Fruit fly (Drosophila melanogaster) whole organism, wandering third instar larva: ENCODE results near the gene Pld3.

Experiments used
- Abd-B ChIP-seq: fragments of >200 bp; optimal IDR thresholded peaks from 2 replicates; lab custom pipeline; 2017; ENCODE audit warnings: missing biosample characterization, missing genetic modification characterization
- CG32264 ChIP-seq: fragments of 200-800 bp; sonication (Bioruptor generic); optimal IDR thresholded peaks from 2 replicates; lab custom pipeline; 2016; ENCODE audit warnings: missing biosample characterization, missing genetic modification characterization
- CG9705 ChIP-seq: fragments of 200-800 bp; sonication (Bioruptor generic); optimal IDR thresholded peaks from 2 replicates; lab custom pipeline; 2018; ENCODE audit warnings: missing biosample characterization, mild to moderate bottlenecking, missing genetic modification characterization
- CrebA ChIP-seq: fragments of 200-800 bp; sonication (Bioruptor generic); optimal IDR thresholded peaks from 2 replicates; lab custom pipeline; 2016; ENCODE audit warnings: missing biosample characterization, mild to moderate bottlenecking, missing genetic modification characterization, borderline replicate concordance
- Dfd ChIP-seq: fragments of >200 bp; optimal IDR thresholded peaks from 2 replicates; lab custom pipeline; 2017; ENCODE audit warnings: missing biosample characterization, missing genetic modification characterization
- Dif ChIP-seq: fragments of 200-275, 200-300 bp; sonication (Bioruptor generic); optimal IDR thresholded peaks from 2 replicates; lab custom pipeline; 2018; ENCODE audit warnings: missing biosample characterization, missing genetic modification characterization; ENCODE audit not compliant: partially characterized antibody
- GATAd ChIP-seq: sonication (Bioruptor generic); optimal IDR thresholded peaks from 2 replicates; lab custom pipeline; 2016; ENCODE audit warnings: missing biosample characterization, missing genetic modification characterization
- HLH106 ChIP-seq: fragments of 200-800 bp; optimal IDR thresholded peaks from 3 replicates; lab custom pipeline; 2019; ENCODE audit warnings: missing biosample characterization, mild to moderate bottlenecking, missing genetic modification characterization, moderate library complexity
- Hnf4 ChIP-seq: fragments of 200-800 bp; sonication (Bioruptor generic); optimal IDR thresholded peaks from 2 replicates; lab custom pipeline; 2016; ENCODE audit warnings: missing biosample characterization, mild to moderate bottlenecking, missing genetic modification characterization
- Hr78 ChIP-seq: fragments of >200 bp; optimal IDR thresholded peaks from 2 replicates; lab custom pipeline; 2017; ENCODE audit warnings: missing biosample characterization, missing genetic modification characterization
- Hr83 ChIP-seq: fragments of 200-300 bp; sonication (Bioruptor generic); optimal IDR thresholded peaks from 2 replicates; lab custom pipeline; 2016; ENCODE audit warnings: missing biosample characterization, mild to moderate bottlenecking, missing genetic modification characterization, moderate library complexity; ENCODE audit not compliant: poor library complexity, severe bottlenecking
- Jra ChIP-seq: sonication (Bioruptor generic); optimal IDR thresholded peaks from 2 replicates; lab custom pipeline; 2016; ENCODE audit warnings: missing biosample characterization, missing genetic modification characterization
- Mio ChIP-seq: sonication (Bioruptor generic); optimal IDR thresholded peaks from 2 replicates; lab custom pipeline; 2016; ENCODE audit warnings: missing biosample characterization, missing genetic modification characterization
- Myc ChIP-seq: fragments of >200 bp; optimal IDR thresholded peaks from 2 replicates; lab custom pipeline; 2017
- N ChIP-seq: fragments of >200 bp; optimal IDR thresholded peaks from 2 replicates; lab custom pipeline; 2018; ENCODE audit warnings: missing biosample characterization, missing external identifiers, missing genetic modification characterization
- OdsH ChIP-seq: fragments of 200-800 bp; sonication (Bioruptor generic); optimal IDR thresholded peaks from 2 replicates; lab custom pipeline; 2016; ENCODE audit warnings: missing biosample characterization, mild to moderate bottlenecking, missing genetic modification characterization
- Rel ChIP-seq, 2 experiments: fragments of 200-800 bp; sonication (Bioruptor generic) in 1 of 2; optimal IDR thresholded peaks; 2 replicates in 1 of 2; 3 replicates in 1 of 2; lab custom pipeline; 2016 to 2019; ENCODE audit warnings: mild to moderate bottlenecking in 2 of 2, missing biosample characterization in 2 of 2, missing genetic modification characterization in 2 of 2, moderate library complexity in 1 of 2
- Sp1 ChIP-seq: fragments of 200-800 bp; sonication (Bioruptor generic); optimal IDR thresholded peaks from 3 replicates; lab custom pipeline; 2019; ENCODE audit warnings: missing biosample characterization, mild to moderate bottlenecking, missing genetic modification characterization, moderate library complexity
- Vsx2 ChIP-seq: fragments of 200-300, 225-300 bp; sonication (Bioruptor generic); optimal IDR thresholded peaks from 2 replicates; lab custom pipeline; 2018; ENCODE audit warnings: missing biosample characterization, missing genetic modification characterization; ENCODE audit not compliant: partially characterized antibody
- br ChIP-seq: fragments of 200-800 bp; sonication (Bioruptor generic); optimal IDR thresholded peaks from 2 replicates; lab custom pipeline; 2016; ENCODE audit warnings: missing biosample characterization, missing genetic modification characterization
- brk ChIP-seq: fragments of 200-800 bp; sonication (Bioruptor generic); optimal IDR thresholded peaks from 2 replicates; lab custom pipeline; 2016; ENCODE audit warnings: missing biosample characterization, mild to moderate bottlenecking, missing genetic modification characterization
- dl ChIP-seq, 2 experiments: fragments of 175-275, 200-275 bp in 1 of 2; fragments of 200-275 bp in 1 of 2; sonication (Bioruptor generic); optimal IDR thresholded peaks; lab custom pipeline; 2018; ENCODE audit warnings: mild to moderate bottlenecking in 2 of 2, missing biosample characterization in 2 of 2, missing genetic modification characterization in 2 of 2, moderate library complexity in 2 of 2; ENCODE audit not compliant: partially characterized antibody in 2 of 2, insufficient read depth in 1 of 2
- dmrt93B ChIP-seq: fragments of 200-800 bp; sonication (Bioruptor generic); optimal IDR thresholded peaks from 2 replicates; lab custom pipeline; 2018; ENCODE audit warnings: missing biosample characterization, mild to moderate bottlenecking, missing genetic modification characterization
- dsf ChIP-seq: sonication (Bioruptor generic); optimal IDR thresholded peaks from 2 replicates; lab custom pipeline; 2016; ENCODE audit warnings: missing biosample characterization, missing genetic modification characterization, borderline replicate concordance
- ey ChIP-seq: fragments of 200-800 bp; sonication (Bioruptor generic); optimal IDR thresholded peaks from 2 replicates; lab custom pipeline; 2016; ENCODE audit warnings: missing biosample characterization, missing genetic modification characterization
- foxo ChIP-seq, 2 experiments: fragments of 200-800 bp; sonication (Bioruptor generic); optimal IDR thresholded peaks; 2 replicates in 1 of 2; 3 replicates in 1 of 2; lab custom pipeline; 2016 to 2017; ENCODE audit warnings: missing biosample characterization in 2 of 2, missing genetic modification characterization in 2 of 2
- fru ChIP-seq: fragments of 200-800 bp; sonication (Bioruptor generic); optimal IDR thresholded peaks from 3 replicates; lab custom pipeline; 2016; ENCODE audit warnings: missing biosample characterization, mild to moderate bottlenecking, missing genetic modification characterization
- h ChIP-seq: fragments of 200-800 bp; sonication (Bioruptor generic); optimal IDR thresholded peaks from 3 replicates; lab custom pipeline; 2016; ENCODE audit warnings: missing biosample characterization, mild to moderate bottlenecking, missing genetic modification characterization
- jim ChIP-seq: fragments of 175-275, 200-325 bp; sonication (Bioruptor generic); optimal IDR thresholded peaks from 2 replicates; lab custom pipeline; 2016; ENCODE audit warnings: missing biosample characterization, mild to moderate bottlenecking, missing genetic modification characterization
- lola ChIP-seq: fragments of >200 bp; optimal IDR thresholded peaks from 2 replicates; lab custom pipeline; 2017; ENCODE audit warnings: missing biosample characterization, missing genetic modification characterization
- pan ChIP-seq: fragments of >200 bp; optimal IDR thresholded peaks from 2 replicates; lab custom pipeline; 2017
- psq ChIP-seq: fragments of 200-800 bp; sonication (Bioruptor generic); optimal IDR thresholded peaks from 3 replicates; lab custom pipeline; 2017; ENCODE audit warnings: missing biosample characterization, mild to moderate bottlenecking, missing genetic modification characterization, moderate library complexity
- rgr ChIP-seq: fragments of 200-800 bp; sonication (Bioruptor generic); optimal IDR thresholded peaks from 3 replicates; lab custom pipeline; 2016; ENCODE audit warnings: missing biosample characterization, mild to moderate bottlenecking, missing genetic modification characterization
- sage ChIP-seq: fragments of 200-800 bp; sonication (Bioruptor generic); optimal IDR thresholded peaks from 2 replicates; lab custom pipeline; 2016; ENCODE audit warnings: missing biosample characterization, mild to moderate bottlenecking, missing genetic modification characterization
- sv ChIP-seq: fragments of 200-800 bp; sonication (Bioruptor generic); optimal IDR thresholded peaks from 3 replicates; lab custom pipeline; 2016; ENCODE audit warnings: missing biosample characterization, missing genetic modification characterization
- tai ChIP-seq: sonication (Bioruptor generic); optimal IDR thresholded peaks from 2 replicates; lab custom pipeline; 2016; ENCODE audit warnings: missing biosample characterization, missing genetic modification characterization
- usp ChIP-seq: fragments of >200 bp; optimal IDR thresholded peaks from 2 replicates; lab custom pipeline; 2017; ENCODE audit warnings: missing biosample characterization, missing genetic modification characterization
- woc ChIP-seq: sonication (Bioruptor generic); optimal IDR thresholded peaks from 2 replicates; lab custom pipeline; 2016; ENCODE audit warnings: missing biosample characterization, mild to moderate bottlenecking, missing genetic modification characterization

Pld3 gene

dm6 chr2L:21163311-21163842, 4.7 kb downstream of the Pld3 start, which contains the start of gene Noc2:
Noc2 (plus strand) TSS chr2L:21163641.
- TF ChIP-seq rgr = peak; percentile 43
- peak; percentile 21 for TF ChIP-seq Hnf4
- peak; percentile 67 for TF ChIP-seq jim (GFP tag; lab: Kevin White, UChicago)
- no peak for TF ChIP-seq CG32264
- no peak for TF ChIP-seq sage
- TF ChIP-seq Vsx2 (GFP tag; lab: Kevin White, UChicago) = no peak
- peak; percentile 44 for TF ChIP-seq dmrt93B (GFP tag; lab: Kevin White, UChicago)
- peak; percentile 59 for TF ChIP-seq HLH106 (tag; lab: Kevin White, UChicago)
- TF ChIP-seq psq = peak; percentile 44
- TF ChIP-seq h (GFP tag; lab: Kevin White, UChicago) = peak; percentile 61
- TF ChIP-seq sv (GFP tag; lab: Kevin White, UChicago) = peak; percentile 7
- TF ChIP-seq Mio = no peak
- no peak for TF ChIP-seq lola (GFP tag; lab: Kevin White, UChicago)
- peak; percentile 46 for TF ChIP-seq ey (GFP tag; lab: Kevin White, UChicago)
- no peak for TF ChIP-seq brk (GFP tag; lab: Kevin White, UChicago)
- TF ChIP-seq Myc (lab: Kevin White, UChicago) = peak; percentile 78
- peak in 1 of 2 experiments; percentile 73 for TF ChIP-seq foxo (GFP tag; optimal IDR thresholded peaks at IDR 0.05; lab: Kevin White, UChicago)
- no peak for TF ChIP-seq N (GFP tag; lab: Kevin White, UChicago)
- peak; percentile 15 for TF ChIP-seq OdsH
- no peak for TF ChIP-seq usp (GFP tag; lab: Kevin White, UChicago)
- TF ChIP-seq GATAd (GFP tag; lab: Kevin White, UChicago) = no peak
- TF ChIP-seq fru (GFP tag; lab: Kevin White, UChicago) = peak; percentile 45
- TF ChIP-seq Sp1 = peak; percentile 26
- TF ChIP-seq woc (GFP tag; lab: Kevin White, UChicago) = peak; percentile 52
- TF ChIP-seq Hr83 = peak; percentile 35
- no peak for TF ChIP-seq Rel (GFP tag; optimal IDR thresholded peaks at IDR 0.05; lab: Kevin White, UChicago)
- TF ChIP-seq Rel (tag; optimal IDR thresholded peaks at IDR 0.05; lab: Kevin White, UChicago) = peak; percentile 81

DNA sequence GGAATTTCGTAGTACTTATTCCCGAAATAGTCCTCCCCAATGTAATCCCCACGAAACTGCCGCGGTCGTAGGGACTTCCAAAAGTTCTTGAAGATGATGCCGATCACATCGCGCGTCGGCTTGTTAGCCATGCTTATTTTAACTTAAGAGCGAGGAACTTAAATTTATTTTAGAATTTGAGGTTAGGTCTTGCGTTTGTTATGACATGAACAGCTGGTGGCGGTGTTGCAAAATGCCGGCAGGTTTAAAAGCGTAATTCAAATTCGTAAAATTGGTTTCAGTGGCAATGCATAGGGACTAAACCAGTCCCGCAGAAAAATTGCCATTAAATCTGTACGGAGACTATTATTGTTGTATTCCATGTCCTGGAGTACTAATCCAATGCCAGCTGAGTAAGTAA, 7.8 kb downstream of the Pld3 start:
- TF ChIP-seq CG32264 = no peak
- no peak for TF ChIP-seq CrebA (GFP tag; lab: Kevin White, UChicago)
- TF ChIP-seq Dif (GFP tag; lab: Kevin White, UChicago) = no peak
- TF ChIP-seq woc (GFP tag; lab: Kevin White, UChicago) = peak; percentile 4
- no peak for TF ChIP-seq Abd-B
- TF ChIP-seq Jra = no peak
- no peak for TF ChIP-seq N (GFP tag; lab: Kevin White, UChicago)
- TF ChIP-seq dl (GFP tag; optimal IDR thresholded peaks at IDR 0.05; lab: Kevin White, UChicago; ENCODE audit: insufficient read depth in 1 of 2, partially characterized antibody in 2 of 2) = no peak
- no peak for TF ChIP-seq pan (lab: Kevin White, UChicago)
- TF ChIP-seq h (GFP tag; lab: Kevin White, UChicago) = peak; percentile 36
- no peak for TF ChIP-seq Rel (GFP tag; optimal IDR thresholded peaks at IDR 0.05; lab: Kevin White, UChicago)
- peak; percentile 39 for TF ChIP-seq Rel (tag; optimal IDR thresholded peaks at IDR 0.05; lab: Kevin White, UChicago)
- TF ChIP-seq Sp1 = no peak
- no peak for TF ChIP-seq Vsx2 (GFP tag; lab: Kevin White, UChicago)
- TF ChIP-seq Hr83 = no peak
- no peak for TF ChIP-seq OdsH
- TF ChIP-seq lola (GFP tag; lab: Kevin White, UChicago) = no peak
- peak; percentile 1 for TF ChIP-seq rgr
- TF ChIP-seq foxo (GFP tag; optimal IDR thresholded peaks at IDR 0.05; lab: Kevin White, UChicago) = no peak
- no peak for TF ChIP-seq GATAd (GFP tag; lab: Kevin White, UChicago)
- peak; percentile 6 for TF ChIP-seq Myc (lab: Kevin White, UChicago)
- TF ChIP-seq CG9705 = no peak
- TF ChIP-seq tai (GFP tag; lab: Kevin White, UChicago) = no peak
- no peak for TF ChIP-seq Mio
- no peak for TF ChIP-seq Hr78 (GFP tag; lab: Kevin White, UChicago)
- TF ChIP-seq usp (GFP tag; lab: Kevin White, UChicago) = no peak
- TF ChIP-seq Hnf4 = peak; percentile 12
- TF ChIP-seq br = no peak
- TF ChIP-seq psq = no peak
- no peak for TF ChIP-seq dmrt93B (GFP tag; lab: Kevin White, UChicago)
- TF ChIP-seq fru (GFP tag; lab: Kevin White, UChicago) = no peak
- no peak for TF ChIP-seq sv (GFP tag; lab: Kevin White, UChicago)
- TF ChIP-seq sage = no peak
- TF ChIP-seq dsf (GFP tag; lab: Kevin White, UChicago) = no peak
- no peak for TF ChIP-seq brk (GFP tag; lab: Kevin White, UChicago)
- TF ChIP-seq ey (GFP tag; lab: Kevin White, UChicago) = no peak
- TF ChIP-seq HLH106 (tag; lab: Kevin White, UChicago) = peak; percentile 11
- TF ChIP-seq jim (GFP tag; lab: Kevin White, UChicago) = no peak
- no peak for TF ChIP-seq Dfd (GFP tag; lab: Kevin White, UChicago)
